Worm (Caenorhabditis elegans) whole organism, early embryonic: ENCODE data around the gene rcan-1.

Source experiments
- B0310.2 ChIP-seq: sonication (generic microtip); optimal IDR thresholded peaks from 2 replicates; lab custom pipeline; 2016; ENCODE audit warnings: mild to moderate bottlenecking, missing genetic modification characterization, missing compliant biosample characterization
- F13C5.2 ChIP-seq: sonication (generic microtip); optimal IDR thresholded peaks from 2 replicates; lab custom pipeline; 2017; ENCODE audit warnings: mild to moderate bottlenecking, missing genetic modification characterization, inconsistent platforms, missing compliant biosample characterization
- aly-1 ChIP-seq: sonication (generic microtip); optimal IDR thresholded peaks from 2 replicates; lab custom pipeline; 2016; ENCODE audit warnings: missing genetic modification characterization, missing compliant biosample characterization
- ama-1 ChIP-seq: fragments of 150-350 bp; optimal IDR thresholded peaks from 2 replicates; lab custom pipeline; 2014
- ceh-13 ChIP-seq: fragments of 200-800 bp; sonication (Bioruptor generic); optimal IDR thresholded peaks from 2 replicates; lab custom pipeline; 2018; ENCODE audit warnings: mild to moderate bottlenecking, missing genetic modification characterization, missing compliant biosample characterization
- ceh-36 ChIP-seq: sonication (generic microtip); optimal IDR thresholded peaks from 2 replicates; lab custom pipeline; 2016; ENCODE audit warnings: missing genetic modification characterization, inconsistent platforms, missing compliant biosample characterization
- ets-7 ChIP-seq: sonication (generic microtip); optimal IDR thresholded peaks from 2 replicates; lab custom pipeline; 2016; ENCODE audit warnings: missing genotype, missing genetic modification characterization, missing compliant biosample characterization
- flt-1 ChIP-seq: fragments of 200-800 bp; sonication (Bioruptor generic); IDR thresholded peaks from 2 replicates; pipeline ENCODE4 v1.3.6; 2022; ENCODE audit warnings: missing genetic modification characterization, missing compliant biosample characterization
- hmbx-1 ChIP-seq: sonication (generic microtip); optimal IDR thresholded peaks from 2 replicates; lab custom pipeline; 2016; ENCODE audit warnings: mild to moderate bottlenecking, missing genetic modification characterization, missing compliant biosample characterization
- hmg-4 ChIP-seq: fragments of 200-800 bp; sonication (Bioruptor generic); optimal IDR thresholded peaks from 2 replicates; lab custom pipeline; 2018; ENCODE audit warnings: mild to moderate bottlenecking, missing genetic modification characterization, missing compliant biosample characterization
- hnd-1 ChIP-seq: sonication (generic microtip); optimal IDR thresholded peaks from 2 replicates; lab custom pipeline; 2016; ENCODE audit warnings: missing genetic modification characterization, missing compliant biosample characterization
- pes-1 ChIP-seq: fragments of 200-800 bp; sonication (Bioruptor generic); IDR thresholded peaks from 2 replicates; pipeline ENCODE4 v1.3.6; 2022; ENCODE audit warnings: missing genetic modification reagents, missing genetic modification characterization, missing compliant biosample characterization
- scrt-1 ChIP-seq: fragments of 200-800 bp; sonication (Bioruptor generic); IDR thresholded peaks from 2 replicates; pipeline ENCODE4 v1.3.6; 2022; ENCODE audit warnings: missing genetic modification characterization, missing compliant biosample characterization
- sea-1 ChIP-seq: fragments of 200-800 bp; sonication (Bioruptor generic); conservative IDR thresholded peaks from 2 replicates; pipeline ENCODE4 v1.3.6; 2022; ENCODE audit warnings: missing genetic modification characterization, missing compliant biosample characterization
- tbx-11 ChIP-seq: fragments of 200-800 bp; sonication (Bioruptor generic); IDR thresholded peaks from 2 replicates; pipeline ENCODE4 v1.3.6; 2022; ENCODE audit warnings: missing genetic modification characterization, missing compliant biosample characterization
- tbx-37 ChIP-seq: fragments of 200-800 bp; sonication (Bioruptor generic); conservative IDR thresholded peaks from 2 replicates; pipeline ENCODE4 v1.3.6; 2022; ENCODE audit warnings: missing genetic modification reagents, missing genetic modification characterization, missing compliant biosample characterization
- tra-4 ChIP-seq: sonication (generic microtip); optimal IDR thresholded peaks from 2 replicates; lab custom pipeline; 2017; ENCODE audit warnings: missing genetic modification characterization, missing compliant biosample characterization

Gene rcan-1

ce11 chrIII:5714984-5715454 is 31.1 kb upstream of the rcan-1 start:
- TF ChIP-seq hnd-1 (tag; lab: Kevin White, UChicago) = no peak
- no peak for TF ChIP-seq aly-1 (tag; lab: Kevin White, UChicago)
- no peak for TF ChIP-seq sea-1 (GFP tag; lab: Robert Waterston, UW)
- no peak for TF ChIP-seq pes-1
- peak; percentile 83 for TF ChIP-seq ama-1 (lab: Kevin White, UChicago)
- peak; percentile 27 for TF ChIP-seq ceh-36 (tag; lab: Kevin White, UChicago)
- no peak for TF ChIP-seq ets-7
- no peak for TF ChIP-seq F13C5.2
- TF ChIP-seq flt-1 (GFP tag; lab: Robert Waterston, UW) = no peak
- no peak for TF ChIP-seq hmg-4
- no peak for TF ChIP-seq hmbx-1 (tag; lab: Kevin White, UChicago)
- TF ChIP-seq tbx-11 (GFP tag; lab: Robert Waterston, UW) = no peak

ce11 chrIII:5714230-5714983 is 30.5 kb upstream of the rcan-1 start, which contains the start of gene arf-1:
Gene arf-1, plus strand, starts transcription at chrIII:5714886.
- TF ChIP-seq F13C5.2 (no peak), hmg-4 (no peak)

- no peak for TF ChIP-seq flt-1 (GFP tag; lab: Robert Waterston, UW)
- TF ChIP-seq tbx-37 (GFP tag; lab: Robert Waterston, UW) = no peak
- TF ChIP-seq scrt-1 (GFP tag; lab: Robert Waterston, UW) = no peak
- TF ChIP-seq tra-4 = no peak
- no peak for TF ChIP-seq aly-1 (tag; lab: Kevin White, UChicago)
- no peak for TF ChIP-seq pes-1
- no peak for TF ChIP-seq tbx-11 (GFP tag; lab: Robert Waterston, UW)
- no peak for TF ChIP-seq ama-1 (lab: Kevin White, UChicago)
- no peak for TF ChIP-seq B0310.2 (tag; lab: Kevin White, UChicago)
- TF ChIP-seq ceh-36 (tag; lab: Kevin White, UChicago) = no peak
- no peak for TF ChIP-seq F13C5.2
- no peak for TF ChIP-seq hmbx-1 (tag; lab: Kevin White, UChicago)
- TF ChIP-seq hnd-1 (tag; lab: Kevin White, UChicago) = no peak
- no peak for TF ChIP-seq hmg-4
These were observed 28.2 kb upstream of the rcan-1 start for ce11 chrIII:5711881-5712643.

- no peak for TF ChIP-seq aly-1 (tag; lab: Kevin White, UChicago)
- no peak for TF ChIP-seq hmbx-1 (tag; lab: Kevin White, UChicago)
- TF ChIP-seq sea-1 (GFP tag; lab: Robert Waterston, UW) = no peak
- TF ChIP-seq scrt-1 (GFP tag; lab: Robert Waterston, UW) = no peak
- TF ChIP-seq ceh-36 (tag; lab: Kevin White, UChicago) = no peak
- no peak for TF ChIP-seq ceh-13 (GFP tag; lab: Kevin White, UChicago)
- no peak for TF ChIP-seq ama-1 (lab: Kevin White, UChicago)
- TF ChIP-seq pes-1 = no peak
- TF ChIP-seq ets-7 = no peak
- no peak for TF ChIP-seq flt-1 (GFP tag; lab: Robert Waterston, UW)
These were observed 27.3 kb upstream of the rcan-1 start, which contains the start of gene rbm-26 for ce11 chrIII:5711242-5711641. Gene rbm-26, plus strand, starts transcription at chrIII:5711542.

ce11 chrIII:5710676-5711075 is 26.8 kb upstream of the rcan-1 start:
- TF ChIP-seq hnd-1 (tag; lab: Kevin White, UChicago) = no peak
- peak; percentile 3 for TF ChIP-seq aly-1 (tag; lab: Kevin White, UChicago)
- TF ChIP-seq sea-1 (GFP tag; lab: Robert Waterston, UW) = 0 out of 2 replicates have a peak, but pooled peaks have one; percentile 26
- no peak for TF ChIP-seq tbx-11 (GFP tag; lab: Robert Waterston, UW)

ce11 chrIII:5710045-5710444 is 26.1 kb upstream of the rcan-1 start, which contains the start of gene B0336.12:
Gene B0336.12, minus strand, starts transcription at chrIII:5710145.
- TF ChIP-seq aly-1 (tag; lab: Kevin White, UChicago) (no peak), pes-1 (no peak), F13C5.2 (no peak), ets-7 (no peak), hmg-4 (no peak), scrt-1 (GFP tag; lab: Robert Waterston, UW) (no peak), sea-1 (GFP tag; lab: Robert Waterston, UW) (no peak), hnd-1 (tag; lab: Kevin White, UChicago) (no peak)

ce11 chrIII:5709224-5709623 is 25.3 kb upstream of the rcan-1 start, which contains the start of gene hpo-28:
Gene hpo-28, minus strand, starts transcription at chrIII:5709324.
- TF ChIP-seq scrt-1 (GFP tag; lab: Robert Waterston, UW) (no peak), ceh-13 (GFP tag; lab: Kevin White, UChicago) (no peak), sea-1 (GFP tag; lab: Robert Waterston, UW) (no peak), hnd-1 (tag; lab: Kevin White, UChicago) (no peak)

- no peak for TF ChIP-seq ama-1 (lab: Kevin White, UChicago)
- TF ChIP-seq hmg-4 = no peak
- TF ChIP-seq flt-1 (GFP tag; lab: Robert Waterston, UW) = no peak
These were observed 24.1 kb upstream of the rcan-1 start for ce11 chrIII:5708024-5708423.
